Worm (Caenorhabditis elegans) whole organism, L4/young adult: ENCODE data around the gene him-5.

Source experiments
- W03F9.2 ChIP-seq: fragments of 150-350 bp; optimal IDR thresholded peaks from 2 replicates; lab custom pipeline; 2014; ENCODE audit warnings: missing biosample characterization, missing genetic modification characterization
- dao-5 ChIP-seq: sonication (generic microtip); optimal IDR thresholded peaks from 2 replicates; lab custom pipeline; 2016; ENCODE audit warnings: missing genotype, missing genetic modification characterization, moderate library complexity, missing compliant biosample characterization
- him-1 ChIP-seq: sonication (generic microtip); optimal IDR thresholded peaks from 2 replicates; lab custom pipeline; 2016; ENCODE audit warnings: missing genotype, missing genetic modification reagents, missing genetic modification characterization, missing compliant biosample characterization

DNA sequence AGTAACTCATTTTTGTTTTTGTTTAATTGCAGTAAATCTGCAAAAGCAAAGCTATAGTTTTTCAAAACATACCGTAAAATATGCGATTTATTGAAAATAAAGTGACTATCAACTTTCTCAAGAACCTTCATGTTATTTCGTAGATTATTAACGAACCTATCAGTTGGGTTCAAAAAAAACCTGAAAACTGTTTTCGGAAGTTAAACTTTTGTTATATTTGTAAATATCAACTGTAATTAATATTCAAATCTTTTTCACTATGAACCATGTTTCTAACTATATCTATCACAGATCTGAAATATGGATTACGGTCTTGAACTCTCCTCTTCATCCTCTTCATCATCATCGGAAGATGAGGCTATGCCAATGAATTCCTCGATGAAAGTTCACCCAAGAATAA is 2.2 kb upstream of the him-5 start, which contains the start of gene D1086.19:
- TF ChIP-seq dao-5 (tag; lab: Kevin White, UChicago) (no peak), him-1 (tag; lab: Kevin White, UChicago) (no peak), W03F9.2 (tag; lab: Kevin White, UChicago) (no peak)
